Fruit fly (Drosophila melanogaster) whole organism: Measurements from ENCODE around the gene B9d2.

Experiments
- Dll ChIP-seq: fragments of >200 bp; optimal IDR thresholded peaks from 2 replicates; lab custom pipeline; 2017
- usp ChIP-seq: fragments of >200 bp; optimal IDR thresholded peaks from 2 replicates; lab custom pipeline; 2017; ENCODE audit warnings: missing biosample characterization, missing genetic modification characterization, mixed read lengths

dm6 chr2L:6089604-6090198, 40.8 kb downstream of the B9d2 start:
- TF ChIP-seq Dll (lab: Kevin White, UChicago): no peak
- no peak for TF ChIP-seq usp (GFP tag; lab: Kevin White, UChicago)
